Worm (Caenorhabditis elegans): ENCODE measurements around the gene asp-8.

- no peak for TF ChIP-seq pax-3 (tag; optimal IDR thresholded peaks at IDR 0.05)
- TF ChIP-seq sptf-1 (tag; optimal IDR thresholded peaks at IDR 0.05): no peak
- no peak for TF ChIP-seq unc-62 (GFP tag; optimal IDR thresholded peaks at IDR 0.05)
- TF ChIP-seq lin-35 (GFP tag; optimal IDR thresholded peaks at IDR 0.05): no peak
- no peak for TF ChIP-seq ztf-4 (tag; optimal IDR thresholded peaks at IDR 0.05)
- no peak for TF ChIP-seq snpc-4 (tag; optimal IDR thresholded peaks at IDR 0.05)
- TF ChIP-seq egl-27 (tag; optimal IDR thresholded peaks at IDR 0.05): no peak
- TF ChIP-seq nhr-90 (tag; optimal IDR thresholded peaks at IDR 0.05; ENCODE audit: poor library complexity): no peak
- no peak for TF ChIP-seq zag-1 (tag; optimal IDR thresholded peaks at IDR 0.05)
- TF ChIP-seq lin-39 (tag; optimal IDR thresholded peaks at IDR 0.05): no peak
- TF ChIP-seq rnt-1 (tag; optimal IDR thresholded peaks at IDR 0.05): no peak
- TF ChIP-seq alr-1 (tag; optimal IDR thresholded peaks at IDR 0.05; ENCODE audit: borderline replicate concordance): no peak
- TF ChIP-seq C16A3.4 (tag; optimal IDR thresholded peaks at IDR 0.05): no peak
- TF ChIP-seq blmp-1 (tag; optimal IDR thresholded peaks at IDR 0.05): no peak
Measured at ce11 chrV:3054254-3054653, 29.9 kb downstream of the asp-8 start, which contains the start of gene C50H11.8.

Measured in whole organism, L1 larva.